Worm (Caenorhabditis elegans) whole organism, L1 larva: ENCODE measurements around the gene chdh-1.

Experiments used
- F16B12.6 ChIP-seq: fragments of 150-350 bp; optimal IDR thresholded peaks from 2 replicates; lab custom pipeline; 2014; ENCODE audit warnings: missing biosample characterization, missing genetic modification characterization
- dpl-1 ChIP-seq, 3 experiments: fragments of 150-350 bp in 2 of 3; sonication (generic microtip) in 1 of 3; optimal IDR thresholded peaks; 2 replicates each; lab custom pipeline; 2014 to 2017; ENCODE audit warnings: missing biosample characterization in 3 of 3, missing genetic modification characterization in 3 of 3, missing genetic modification reagents in 3 of 3
- egl-27 ChIP-seq, 2 experiments: fragments of 150-350 bp in 1 of 2; sonication (generic microtip); optimal IDR thresholded peaks; 3 replicates each; lab custom pipeline; 2017 to 2018; ENCODE audit warnings: missing biosample characterization in 2 of 2, missing genetic modification characterization in 2 of 2, missing genetic modification reagents in 2 of 2
- lin-15B ChIP-seq: fragments of 150-350 bp; sonication (generic microtip); optimal IDR thresholded peaks from 3 replicates; lab custom pipeline; 2014; ENCODE audit warnings: missing biosample characterization, missing genetic modification characterization
- lin-39 ChIP-seq: fragments of 150-350 bp; optimal IDR thresholded peaks from 2 replicates; lab custom pipeline; 2014; ENCODE audit warnings: missing biosample characterization, missing genetic modification reagents, missing genetic modification characterization
- nhr-85 ChIP-seq: sonication (generic microtip); peaks from one replicate; lab custom pipeline; 2016; ENCODE audit warnings: missing genetic modification characterization, inconsistent platforms, missing compliant biosample characterization

Gene chdh-1

DNA sequence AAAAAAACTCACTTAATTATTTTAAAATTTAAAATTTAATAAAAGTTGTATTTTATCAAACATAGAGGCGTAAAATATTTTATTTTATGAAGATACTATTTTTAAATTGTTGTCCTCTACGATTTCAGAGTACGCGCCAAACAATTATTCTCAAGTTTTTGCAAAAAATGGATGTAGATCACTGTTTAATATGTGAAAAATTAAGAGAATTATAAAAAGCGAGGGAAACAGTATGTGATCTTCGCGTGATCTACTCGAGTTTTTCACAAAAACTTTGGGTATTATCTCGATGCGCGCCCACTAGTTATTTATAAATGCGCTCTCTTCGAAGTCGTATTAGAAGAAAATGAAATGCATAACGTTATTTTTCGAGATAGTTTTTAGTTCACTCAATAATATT, 49.9 kb downstream of the chdh-1 start:
- no peak for TF ChIP-seq dpl-1 (GFP tag; optimal IDR thresholded peaks at IDR 0.05; lab: Kevin White, UChicago)
- TF ChIP-seq lin-15B (tag; lab: Kevin White, UChicago), result no peak
- TF ChIP-seq F16B12.6 (tag; lab: Kevin White, UChicago), result no peak
- TF ChIP-seq egl-27 (tag; optimal IDR thresholded peaks at IDR 0.05; lab: Kevin White, UChicago), result no peak
- TF ChIP-seq nhr-85 (tag; lab: Kevin White, UChicago), result no peak
- no peak for TF ChIP-seq lin-39 (tag; lab: Kevin White, UChicago)
